Worm (Caenorhabditis elegans): Measurements from ENCODE around the gene sri-40.

- TF ChIP-seq pqm-1 (tag; optimal IDR thresholded peaks at IDR 0.05) (peak; percentile 55), zag-1 (tag; optimal IDR thresholded peaks at IDR 0.05) (no peak), pha-4 (tag; optimal IDR thresholded peaks at IDR 0.05) (peak; percentile 35), ztf-11 (tag; optimal IDR thresholded peaks at IDR 0.05) (no peak), fkh-10 (GFP tag; optimal IDR thresholded peaks at IDR 0.05) (no peak), elt-3 (tag; optimal IDR thresholded peaks at IDR 0.05) (no peak), hmg-11 (tag; optimal IDR thresholded peaks at IDR 0.05) (no peak), nhr-77 (tag; optimal IDR thresholded peaks at IDR 0.05) (no peak), ztf-4 (tag; optimal IDR thresholded peaks at IDR 0.05) (no peak), unc-39 (tag; optimal IDR thresholded peaks at IDR 0.05) (no peak)
These were observed 47.4 kb downstream of the sri-40 start, which contains the start of gene ZC239.16 for ce11 chrII:3225200-3225599.
